Fruit fly (Drosophila melanogaster) whole organism, pupa: ENCODE data around the gene out.

Experiments used
- CG10348 ChIP-seq: fragments of 200-800 bp; sonication (Bioruptor generic); IDR thresholded peaks from 2 replicates; pipeline ENCODE4 v1.3.6; 2022; ENCODE audit warnings: missing biosample characterization, missing genetic modification characterization
- CG12605 ChIP-seq: fragments of 200-800 bp; sonication (Bioruptor generic); IDR thresholded peaks from 2 replicates; pipeline ENCODE4 v1.3.6; 2022; ENCODE audit warnings: missing biosample characterization, missing genetic modification characterization
- CG13204 ChIP-seq: fragments of 200-800 bp; sonication (Bioruptor generic); optimal IDR thresholded peaks from 2 replicates; lab custom pipeline; 2018; ENCODE audit warnings: missing biosample characterization, mild to moderate bottlenecking, missing genetic modification characterization, moderate library complexity
- CG14655 ChIP-seq: fragments of 200-800 bp; sonication (Bioruptor generic); optimal IDR thresholded peaks from 3 replicates; lab custom pipeline; 2017; ENCODE audit warnings: mild to moderate bottlenecking, missing biosample characterization, missing genetic modification reagents, missing genetic modification characterization
- CG15710 ChIP-seq: fragments of 200-800 bp; sonication (Bioruptor generic); optimal IDR thresholded peaks from 2 replicates; lab custom pipeline; 2018; ENCODE audit warnings: missing biosample characterization, mild to moderate bottlenecking, missing genetic modification characterization, moderate library complexity
- CG17806 ChIP-seq: fragments of 200-800 bp; sonication (Bioruptor generic); optimal IDR thresholded peaks from 2 replicates; lab custom pipeline; 2018; ENCODE audit warnings: missing biosample characterization, mild to moderate bottlenecking, missing genetic modification characterization, moderate library complexity
- CG32121 ChIP-seq: fragments of 200-800 bp; sonication (Bioruptor generic); IDR thresholded peaks from 2 replicates; pipeline ENCODE4 v1.3.6; 2022; ENCODE audit warnings: missing biosample characterization, missing genetic modification characterization
- CG34367 ChIP-seq: fragments of 200-800 bp; sonication (Bioruptor generic); optimal IDR thresholded peaks from 2 replicates; lab custom pipeline; 2018; ENCODE audit warnings: missing biosample characterization, mild to moderate bottlenecking, missing genetic modification characterization
- CG4496 ChIP-seq: fragments of 200-800 bp; sonication (Bioruptor generic); IDR thresholded peaks from 3 replicates; pipeline ENCODE4 v1.3.6; 2022; ENCODE audit warnings: missing biosample characterization, missing genetic modification characterization
- CG8159 ChIP-seq: fragments of 200-800 bp; sonication (Bioruptor generic); optimal IDR thresholded peaks from 3 replicates; lab custom pipeline; 2018; ENCODE audit warnings: missing biosample characterization, mild to moderate bottlenecking, missing genetic modification characterization, moderate library complexity
- CG8301 ChIP-seq: fragments of 200-800 bp; sonication (Bioruptor generic); optimal IDR thresholded peaks from 2 replicates; lab custom pipeline; 2018; ENCODE audit warnings: missing biosample characterization, mild to moderate bottlenecking, missing genetic modification characterization
- EcR ChIP-seq: fragments of 200-800 bp; sonication (Bioruptor generic); optimal IDR thresholded peaks from 3 replicates; lab custom pipeline; 2019; ENCODE audit warnings: missing biosample characterization, missing genetic modification characterization, mild to moderate bottlenecking, moderate library complexity, missing genetic modification reagents
- Ets98B ChIP-seq: fragments of 200-800 bp; sonication (Bioruptor generic); IDR thresholded peaks from 2 replicates; pipeline ENCODE4 v1.3.6; 2022; ENCODE audit warnings: missing biosample characterization, missing genetic modification characterization
- Pif1A ChIP-seq: fragments of 200-800 bp; sonication (Bioruptor generic); optimal IDR thresholded peaks from 3 replicates; lab custom pipeline; 2016; ENCODE audit warnings: missing biosample characterization, missing genetic modification characterization
- Pif1B ChIP-seq: fragments of 200-800 bp; sonication (Bioruptor generic); optimal IDR thresholded peaks from 3 replicates; lab custom pipeline; 2016; ENCODE audit warnings: missing biosample characterization, missing genetic modification characterization
- Snoo ChIP-seq: fragments of 200-800 bp; sonication (Bioruptor generic); optimal IDR thresholded peaks from 3 replicates; lab custom pipeline; 2017; ENCODE audit warnings: missing biosample characterization, mild to moderate bottlenecking, missing genetic modification characterization, inconsistent platforms
- fd96Ca ChIP-seq: fragments of 200-800 bp; sonication (Bioruptor generic); IDR thresholded peaks from 3 replicates; pipeline ENCODE4 v1.3.6; 2022; ENCODE audit warnings: missing biosample characterization, missing genetic modification characterization
- gl ChIP-seq: fragments of 200-800 bp; sonication (Bioruptor generic); optimal IDR thresholded peaks from 2 replicates; lab custom pipeline; 2018; ENCODE audit warnings: missing biosample characterization, mild to moderate bottlenecking, missing genetic modification characterization
- rn ChIP-seq: fragments of 200-800 bp; sonication (Bioruptor generic); IDR thresholded peaks from 2 replicates; pipeline ENCODE4 v1.3.6; 2022; ENCODE audit warnings: missing biosample characterization, missing genetic modification characterization

The out gene

dm6 chrX:19315421-19316260 lies 6.3 kb downstream of the out start:
- no peak for TF ChIP-seq CG8159 (tag; lab: Kevin White, UChicago)
- no peak for TF ChIP-seq rn (GFP tag; lab: Robert Waterston, UW)
- TF ChIP-seq Ets98B (GFP tag; lab: Robert Waterston, UW) = no peak
- no peak for TF ChIP-seq CG13204 (GFP tag; lab: Kevin White, UChicago)
- TF ChIP-seq EcR = peak; percentile 14
- no peak for TF ChIP-seq CG10348 (GFP tag; lab: Robert Waterston, UW)
- TF ChIP-seq CG12605 (GFP tag; lab: Robert Waterston, UW) = no peak
- no peak for TF ChIP-seq CG15710 (tag; lab: Kevin White, UChicago)
- no peak for TF ChIP-seq CG14655 (GFP tag; lab: Kevin White, UChicago)
- TF ChIP-seq CG4496 (GFP tag; lab: Robert Waterston, UW) = peak; percentile 25; the same call in 1 of the 3 replicates
- no peak for TF ChIP-seq CG34367 (tag; lab: Kevin White, UChicago)

- peak; percentile 18 for TF ChIP-seq Pif1A
- TF ChIP-seq CG17806 (tag; lab: Kevin White, UChicago) = no peak
- peak; percentile 64 for TF ChIP-seq CG12605 (GFP tag; lab: Robert Waterston, UW)
- TF ChIP-seq EcR = peak; percentile 85
- no peak for TF ChIP-seq Snoo (tag; lab: Kevin White, UChicago)
- no peak for TF ChIP-seq fd96Ca (GFP tag; lab: Robert Waterston, UW)
- TF ChIP-seq CG4496 (GFP tag; lab: Robert Waterston, UW) = peak; percentile 21; the same call in 1 of the 3 replicates
- peak; percentile 10 for TF ChIP-seq CG14655 (GFP tag; lab: Kevin White, UChicago)
- TF ChIP-seq gl = peak; percentile 13
- TF ChIP-seq Ets98B (GFP tag; lab: Robert Waterston, UW) = no peak
- TF ChIP-seq CG10348 (GFP tag; lab: Robert Waterston, UW) = no peak
- TF ChIP-seq CG8301 (tag; lab: Kevin White, UChicago) = no peak
- no peak for TF ChIP-seq rn (GFP tag; lab: Robert Waterston, UW)
- peak; percentile 63 for TF ChIP-seq CG13204 (GFP tag; lab: Kevin White, UChicago)
- TF ChIP-seq CG8159 (tag; lab: Kevin White, UChicago) = no peak
Measured at dm6 chrX:19314283-19315178, 7.4 kb downstream of the out start.

dm6 chrX:19309648-19310047 lies 12.3 kb downstream of the out start:
- TF ChIP-seq CG32121 = no peak
- no peak for TF ChIP-seq CG8159 (tag; lab: Kevin White, UChicago)

- TF ChIP-seq CG4496 (GFP tag; lab: Robert Waterston, UW) (no peak), EcR (no peak), gl (no peak), fd96Ca (GFP tag; lab: Robert Waterston, UW) (peak; percentile 33; the same call in 1 of the 3 replicates), CG32121 (peak; percentile 39; the same call in 1 of the 2 replicates)
Measured at dm6 chrX:19307810-19308456, 14.0 kb downstream of the out start, which contains the start of gene CG8051. CG8051 (minus strand) TSS chrX:19307925.

dm6 chrX:19306531-19306930 lies 15.4 kb downstream of the out start:
- 0 out of 3 replicates have a peak, but pooled peaks have one; percentile 11 for TF ChIP-seq fd96Ca (GFP tag; lab: Robert Waterston, UW)
- no peak for TF ChIP-seq Snoo (tag; lab: Kevin White, UChicago)
- no peak for TF ChIP-seq CG17806 (tag; lab: Kevin White, UChicago)
- no peak for TF ChIP-seq CG12605 (GFP tag; lab: Robert Waterston, UW)
- TF ChIP-seq CG10348 (GFP tag; lab: Robert Waterston, UW) = no peak
- TF ChIP-seq CG15710 (tag; lab: Kevin White, UChicago) = no peak

dm6 chrX:19305172-19305571 lies 16.7 kb downstream of the out start:
- TF ChIP-seq CG34367 (tag; lab: Kevin White, UChicago) (no peak), Pif1B (GFP tag; lab: Kevin White, UChicago) (no peak), CG4496 (GFP tag; lab: Robert Waterston, UW) (0 out of 3 replicates have a peak, but pooled peaks have one; percentile 19), CG8159 (tag; lab: Kevin White, UChicago) (no peak), Pif1A (no peak), CG15710 (tag; lab: Kevin White, UChicago) (no peak)
- TF ChIP-seq, all 21 proteins: peak for 1
